Fruit fly (Drosophila melanogaster) whole organism, adult: ENCODE measurements around the gene mio.

ENCODE experiments used
- CG11617 ChIP-seq: fragments of 200-800 bp; sonication (Bioruptor generic); optimal IDR thresholded peaks from 2 replicates; lab custom pipeline; 2017; ENCODE audit warnings: mild to moderate bottlenecking, missing biosample characterization, missing genetic modification reagents, missing genetic modification characterization
- CG33017 ChIP-seq: fragments of 200-800 bp; sonication (Bioruptor generic); optimal IDR thresholded peaks from 2 replicates; lab custom pipeline; 2018; ENCODE audit warnings: missing biosample characterization, mild to moderate bottlenecking, missing genetic modification characterization, moderate library complexity
- CG7045 ChIP-seq: fragments of 200-800 bp; sonication (Bioruptor generic); optimal IDR thresholded peaks from 2 replicates; lab custom pipeline; 2017; ENCODE audit warnings: missing biosample characterization, mild to moderate bottlenecking, missing genetic modification characterization
- Hr96 ChIP-seq: fragments of 200-800 bp; sonication (Bioruptor generic); optimal IDR thresholded peaks from 2 replicates; lab custom pipeline; 2016; ENCODE audit warnings: missing biosample characterization, missing genetic modification characterization
- bab1 ChIP-seq: fragments of 200-800 bp; sonication (Bioruptor generic); optimal IDR thresholded peaks from 3 replicates; lab custom pipeline; 2019; ENCODE audit warnings: missing biosample characterization, mild to moderate bottlenecking, missing genetic modification characterization, moderate library complexity
- cic ChIP-seq: fragments of 200-800 bp; sonication (Bioruptor generic); optimal IDR thresholded peaks from 2 replicates; lab custom pipeline; 2017; ENCODE audit warnings: missing biosample characterization, mild to moderate bottlenecking, missing genetic modification characterization, moderate library complexity
- kay ChIP-seq: fragments of 200-800 bp; sonication (Bioruptor generic); peaks from one replicate; lab custom pipeline; 2016; ENCODE audit warnings: missing biosample characterization, missing genetic modification characterization, borderline replicate concordance

DNA sequence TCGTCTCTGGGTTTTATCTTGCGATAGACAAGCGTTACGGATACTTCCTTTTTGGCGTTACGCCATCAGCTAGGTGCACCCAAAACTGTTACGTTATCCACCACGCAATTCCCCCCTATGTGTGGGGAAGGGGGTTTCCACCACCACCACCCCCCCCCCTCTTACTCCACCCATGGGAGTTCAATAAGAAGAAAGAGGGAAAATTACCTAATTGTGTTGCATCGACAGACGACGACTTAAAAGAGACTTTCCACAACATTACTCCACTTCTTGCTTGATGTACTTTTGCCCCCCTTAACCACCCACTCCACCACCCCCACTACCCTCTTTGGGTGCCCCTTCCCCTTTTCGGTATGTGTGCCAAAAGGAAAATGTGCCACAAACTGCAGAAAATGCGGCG, 43.9 kb upstream of the mio start:
- TF ChIP-seq CG7045 (GFP tag; lab: Kevin White, UChicago) (no peak), cic (no peak), CG33017 (tag; lab: Kevin White, UChicago) (no peak), CG11617 (GFP tag; lab: Kevin White, UChicago) (no peak), kay (GFP tag; lab: Kevin White, UChicago) (no peak), bab1 (no peak), Hr96 (GFP tag; lab: Kevin White, UChicago) (no peak)
